ENCODE assay signal across 1 worm cellular context in genomic region chrV:8609776-8610529, ce11.
A peak's percentile ranks its signal among the peaks of the same experiment; 100 is the strongest.
TF ChIP-seq lines count a peak whose summit lies in the region.

No protein-coding gene starts in this region.

TF ChIP-seq in whole organism, L4 larva, 104 proteins besides CTCF, POLR2A, EP300 and RAD21 (continued from another document):
- TF ChIP-seq nhr-6 (tag; optimal IDR thresholded peaks at IDR 0.05; lab: Kevin White, UChicago) (no peak), snpc-1.2 (GFP tag; IDR thresholded peaks at IDR 0.05; lab: Robert Waterston, UW) (no peak), pqm-1 (tag; optimal IDR thresholded peaks at IDR 0.05; lab: Kevin White, UChicago) (no peak), Y75B8A.6 (GFP tag; IDR thresholded peaks at IDR 0.05; lab: Robert Waterston, UW) (no peak), ceh-28 (tag; optimal IDR thresholded peaks at IDR 0.05; lab: Kevin White, UChicago) (no peak), daf-12 (tag; optimal IDR thresholded peaks at IDR 0.05; lab: Kevin White, UChicago) (no peak), sdz-12 (GFP tag; optimal IDR thresholded peaks at IDR 0.05; lab: Kevin White, UChicago) (no peak), nhr-76 (tag; optimal IDR thresholded peaks at IDR 0.05; lab: Kevin White, UChicago) (no peak), daf-16 (GFP tag; optimal IDR thresholded peaks at IDR 0.05; lab: Kevin White, UChicago) (no peak), daf-16 (tag; optimal IDR thresholded peaks at IDR 0.05; lab: Kevin White, UChicago) (peak; percentile 15), tag-97 (GFP tag; IDR thresholded peaks at IDR 0.05; lab: Robert Waterston, UW) (no peak), Y5F2A.4 (GFP tag; optimal IDR thresholded peaks at IDR 0.05; lab: Kevin White, UChicago) (no peak), snpc-4 (tag; optimal IDR thresholded peaks at IDR 0.05; lab: Kevin White, UChicago) (no peak), dve-1 (tag; optimal IDR thresholded peaks at IDR 0.05; lab: Kevin White, UChicago; ENCODE audit: insufficient read depth) (no peak), skn-1 (tag; optimal IDR thresholded peaks at IDR 0.05; lab: Kevin White, UChicago) (no peak), spr-3 (GFP tag; optimal IDR thresholded peaks at IDR 0.05; lab: Kevin White, UChicago) (no peak), lim-7 (GFP tag; IDR thresholded peaks at IDR 0.05; lab: Robert Waterston, UW) (no peak), mdt-29 (GFP tag; IDR thresholded peaks at IDR 0.05; lab: Robert Waterston, UW) (no peak), F10B5.3 (tag; optimal IDR thresholded peaks at IDR 0.05; lab: Kevin White, UChicago) (no peak), nhr-42 (GFP tag; IDR thresholded peaks at IDR 0.05; lab: Robert Waterston, UW) (no peak), nhr-77 (tag; optimal IDR thresholded peaks at IDR 0.05; lab: Kevin White, UChicago) (no peak), nhr-237 (tag; optimal IDR thresholded peaks at IDR 0.05; lab: Kevin White, UChicago) (no peak), nhr-25 (tag; optimal IDR thresholded peaks at IDR 0.05; lab: Kevin White, UChicago; ENCODE audit: borderline replicate concordance, insufficient read depth) (no peak), hif-1 (tag; optimal IDR thresholded peaks at IDR 0.05; lab: Kevin White, UChicago) (no peak), aly-2 (tag; optimal IDR thresholded peaks at IDR 0.05; lab: Kevin White, UChicago) (no peak), lin-15B (tag; optimal IDR thresholded peaks at IDR 0.05; lab: Kevin White, UChicago) (no peak), madf-5 (GFP tag; IDR thresholded peaks at IDR 0.05; lab: Robert Waterston, UW) (no peak), daf-19 (GFP tag; conservative IDR thresholded peaks at IDR 0.05; lab: Robert Waterston, UW) (no peak), attf-4 (tag; optimal IDR thresholded peaks at IDR 0.05; lab: Kevin White, UChicago) (no peak), ama-1 (optimal IDR thresholded peaks at IDR 0.05; lab: Kevin White, UChicago) (no peak), F37D6.2 (tag; optimal IDR thresholded peaks at IDR 0.05; lab: Kevin White, UChicago) (no peak), lin-39 (tag; optimal IDR thresholded peaks at IDR 0.05; lab: Kevin White, UChicago) (no peak), lin-29 (GFP tag; IDR thresholded peaks at IDR 0.05; lab: Robert Waterston, UW) (no peak), dmd-6 (GFP tag; IDR thresholded peaks at IDR 0.05; lab: Robert Waterston, UW) (no peak), saeg-2 (GFP tag; IDR thresholded peaks at IDR 0.05; lab: Robert Waterston, UW) (no peak), ZK337.2 (GFP tag; IDR thresholded peaks at IDR 0.05; lab: Robert Waterston, UW) (no peak), dmd-8 (GFP tag; IDR thresholded peaks at IDR 0.05; lab: Robert Waterston, UW) (no peak), fkh-10 (GFP tag; optimal IDR thresholded peaks at IDR 0.05; lab: Kevin White, UChicago) (no peak), unc-62 (GFP tag; optimal IDR thresholded peaks at IDR 0.05 in 1 of 2; lab: Kevin White, UChicago) (peak in 1 of 2 experiments; percentile 80), unc-62 (tag; optimal IDR thresholded peaks at IDR 0.05; lab: Kevin White, UChicago) (no peak), jun-1 (tag; optimal IDR thresholded peaks at IDR 0.05; lab: Kevin White, UChicago) (no peak), daf-8 (GFP tag; IDR thresholded peaks at IDR 0.05; lab: Robert Waterston, UW) (no peak), vab-7 (GFP tag; IDR thresholded peaks at IDR 0.05; lab: Robert Waterston, UW) (no peak), duxl-1 (tag; optimal IDR thresholded peaks at IDR 0.05; lab: Kevin White, UChicago; ENCODE audit: poor library complexity) (no peak), dpl-1 (GFP tag; optimal IDR thresholded peaks at IDR 0.05; lab: Kevin White, UChicago) (no peak), spr-1 (tag; optimal IDR thresholded peaks at IDR 0.05; lab: Kevin White, UChicago) (no peak), ceh-44 (GFP tag; IDR thresholded peaks at IDR 0.05; lab: Robert Waterston, UW) (no peak), arid-1 (GFP tag; conservative IDR thresholded peaks at IDR 0.05; lab: Robert Waterston, UW) (no peak), nhr-28 (tag; optimal IDR thresholded peaks at IDR 0.05; lab: Kevin White, UChicago) (peak; percentile 33), Y48G9A.11 (GFP tag; IDR thresholded peaks at IDR 0.05; lab: Robert Waterston, UW) (no peak), unc-39 (tag; optimal IDR thresholded peaks at IDR 0.05; lab: Kevin White, UChicago) (no peak), D1046.2 (GFP tag; IDR thresholded peaks at IDR 0.05; lab: Robert Waterston, UW) (no peak), tra-1 (GFP tag; IDR thresholded peaks at IDR 0.05; lab: Robert Waterston, UW) (no peak), set-16 (GFP tag; IDR thresholded peaks at IDR 0.05; lab: Robert Waterston, UW) (0 out of 2 replicates have a peak, but pooled peaks have one; percentile 12), mep-1 (tag; optimal IDR thresholded peaks at IDR 0.05; lab: Kevin White, UChicago) (peak; percentile 30), mdl-1 (tag; optimal IDR thresholded peaks at IDR 0.05; lab: Kevin White, UChicago) (peak; percentile 10 to 60), egl-27 (tag; optimal IDR thresholded peaks at IDR 0.05; lab: Kevin White, UChicago) (no peak), hlh-11 (tag; optimal IDR thresholded peaks at IDR 0.05; lab: Kevin White, UChicago) (peak; percentile 59), zag-1 (tag; optimal IDR thresholded peaks at IDR 0.05; lab: Kevin White, UChicago) (no peak), ztf-7 (tag; optimal IDR thresholded peaks at IDR 0.05; lab: Kevin White, UChicago) (no peak), R02D3.7 (tag; optimal IDR thresholded peaks at IDR 0.05; lab: Kevin White, UChicago) (no peak), fos-1 (tag; optimal IDR thresholded peaks at IDR 0.05; lab: Kevin White, UChicago) (no peak), lin-13 (GFP tag; optimal IDR thresholded peaks at IDR 0.05; lab: Kevin White, UChicago) (no peak), zfp-3 (GFP tag; conservative IDR thresholded peaks at IDR 0.05; lab: Robert Waterston, UW) (no peak), pha-4 (GFP tag; IDR thresholded peaks at IDR 0.05; lab: Robert Waterston, UW) (no peak), pha-4 (tag; optimal IDR thresholded peaks at IDR 0.05; lab: Kevin White, UChicago) (no peak), lir-3 (tag; optimal IDR thresholded peaks at IDR 0.05; lab: Kevin White, UChicago) (no peak), lsy-2 (tag; optimal IDR thresholded peaks at IDR 0.05; lab: Kevin White, UChicago) (no peak), T26A8.4 (GFP tag; IDR thresholded peaks at IDR 0.05; lab: Robert Waterston, UW) (no peak), ces-1 (GFP tag; optimal IDR thresholded peaks at IDR 0.05; lab: Kevin White, UChicago) (no peak), ceh-32 (tag; optimal IDR thresholded peaks at IDR 0.05; lab: Kevin White, UChicago; ENCODE audit: poor library complexity) (no peak), nhr-102 (tag; optimal IDR thresholded peaks at IDR 0.05; lab: Kevin White, UChicago) (no peak), mxl-3 (GFP tag; optimal IDR thresholded peaks at IDR 0.05; lab: Kevin White, UChicago) (peak; percentile 79), ceh-62 (tag; optimal IDR thresholded peaks at IDR 0.05; lab: Kevin White, UChicago) (no peak), Y105C5A.15 (GFP tag; IDR thresholded peaks at IDR 0.05; lab: Robert Waterston, UW) (no peak), egl-43 (GFP tag; IDR thresholded peaks at IDR 0.05; lab: Robert Waterston, UW) (peak; percentile 24; the same call in 1 of the 2 replicates), zip-11 (GFP tag; IDR thresholded peaks at IDR 0.05; lab: Robert Waterston, UW) (no peak), ceh-20 (GFP tag; IDR thresholded peaks at IDR 0.05; lab: Robert Waterston, UW) (no peak), gei-8 (GFP tag; optimal IDR thresholded peaks at IDR 0.05; lab: Kevin White, UChicago) (no peak), hlh-30 (tag; optimal IDR thresholded peaks at IDR 0.05; lab: Kevin White, UChicago; ENCODE audit: insufficient read depth) (peak; percentile 96), F44E2.7 (GFP tag; IDR thresholded peaks at IDR 0.05; lab: Robert Waterston, UW) (no peak)
